Fruit fly (Drosophila melanogaster) Kc167 (cell line): ENCODE measurements around the gene CG9135.

ENCODE experiments used
- Myc ChIP-seq: fragments of >200 bp; optimal IDR thresholded peaks from 2 replicates; lab custom pipeline; 2017; ENCODE audit warnings: missing external identifiers
- Sin3A ChIP-seq: fragments of >200 bp; optimal IDR thresholded peaks from 2 replicates; lab custom pipeline; 2018; ENCODE audit warnings: missing external identifiers
- h ChIP-seq: fragments of >200 bp; optimal IDR thresholded peaks from 3 replicates; lab custom pipeline; 2018; ENCODE audit warnings: missing external identifiers
- insv ChIP-seq: fragments of >200 bp; optimal IDR thresholded peaks from 3 replicates; lab custom pipeline; 2018; ENCODE audit warnings: missing external identifiers
- psq ChIP-seq: fragments of >200 bp; optimal IDR thresholded peaks from 2 replicates; lab custom pipeline; 2017; ENCODE audit warnings: missing external identifiers
- ttk ChIP-seq: sonication (Bioruptor generic); optimal IDR thresholded peaks from 2 replicates; lab custom pipeline; 2017; ENCODE audit warnings: missing external identifiers

CG9135 gene

DNA sequence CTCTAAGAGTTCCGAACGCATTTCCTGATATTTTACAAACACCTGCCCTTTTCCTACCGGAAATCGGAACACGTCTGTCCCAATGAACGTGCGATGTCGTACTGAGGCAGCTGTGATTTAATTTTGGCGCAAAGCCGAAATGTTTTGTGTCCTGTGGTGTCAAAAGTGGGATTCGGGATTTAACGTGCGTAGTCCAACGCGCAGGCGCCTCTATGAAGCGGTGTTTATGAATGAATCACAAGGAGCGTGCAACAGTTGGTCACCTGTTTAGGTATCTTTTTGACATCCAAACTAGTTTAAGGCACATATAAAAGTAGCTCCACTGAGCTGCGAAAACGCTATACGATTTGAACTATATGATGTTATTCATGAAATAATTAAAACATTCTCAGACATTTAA, 16.3 kb upstream of the CG9135 start, which contains the start of gene CG9109:
Gene CG9109, minus strand, starts transcription at position 80 of the 400 bp plus-strand sequence.
- TF ChIP-seq Sin3A (lab: Kevin White, UChicago): no peak

DNA sequence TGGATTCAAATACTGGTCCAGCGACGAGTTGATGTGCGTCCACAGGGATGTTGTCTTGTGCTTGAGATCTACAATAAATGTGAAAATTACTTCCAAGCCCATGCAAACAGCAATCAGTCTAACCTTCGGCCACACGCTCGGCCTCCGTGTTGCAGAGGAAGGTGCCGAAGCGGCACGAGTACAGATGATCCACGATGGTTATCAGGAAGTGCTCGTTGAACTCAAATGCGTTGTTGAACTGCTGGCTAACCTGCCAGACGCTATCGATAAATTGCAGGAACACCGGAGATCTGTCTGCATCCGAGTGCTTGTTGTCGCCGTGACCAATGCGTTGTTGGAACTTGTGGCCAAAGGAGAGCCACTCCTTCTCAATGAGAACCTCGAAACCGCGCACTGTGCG, 15.4 kb upstream of the CG9135 start:
- TF ChIP-seq h (lab: Kevin White, UChicago) (no peak), ttk (no peak)

- TF ChIP-seq Myc (lab: Kevin White, UChicago): no peak
- TF ChIP-seq Sin3A (lab: Kevin White, UChicago): no peak
Observed at dm6 chr2L:6036710-6037109, 13.9 kb upstream of the CG9135 start, which contains the start of gene mtm. TSS of gene mtm (minus strand) at chr2L:6037015.

DNA sequence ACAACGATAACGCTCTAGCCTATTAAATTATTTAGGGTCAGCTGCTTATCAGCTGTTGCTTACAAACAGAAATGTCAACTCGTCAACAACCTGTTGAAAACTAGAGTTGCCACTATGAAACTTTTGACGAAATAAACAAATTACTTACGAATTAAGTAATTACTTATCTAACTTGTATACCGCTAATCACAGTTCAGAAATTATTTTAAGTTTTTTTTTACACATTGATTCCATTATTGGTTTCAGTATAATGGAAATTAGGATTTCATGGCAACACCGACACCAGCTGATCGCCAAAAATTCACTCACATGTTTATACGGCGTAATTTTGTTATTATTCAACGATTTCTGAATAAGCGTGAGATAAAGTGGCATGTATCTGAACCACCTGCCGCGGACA, 12.8 kb upstream of the CG9135 start, which contains the start of the genes CG9117 and CG31643:
Gene CG9117, minus strand, starts transcription at position 73 of the 400 bp plus-strand sequence.
Gene CG31643, plus strand, starts transcription at position 288 of the 400 bp plus-strand sequence.
- TF ChIP-seq Sin3A (lab: Kevin White, UChicago) (no peak), Myc (lab: Kevin White, UChicago) (no peak), ttk (no peak), h (lab: Kevin White, UChicago) (no peak), insv (lab: Kevin White, UChicago) (no peak), psq (lab: Kevin White, UChicago) (no peak)

DNA sequence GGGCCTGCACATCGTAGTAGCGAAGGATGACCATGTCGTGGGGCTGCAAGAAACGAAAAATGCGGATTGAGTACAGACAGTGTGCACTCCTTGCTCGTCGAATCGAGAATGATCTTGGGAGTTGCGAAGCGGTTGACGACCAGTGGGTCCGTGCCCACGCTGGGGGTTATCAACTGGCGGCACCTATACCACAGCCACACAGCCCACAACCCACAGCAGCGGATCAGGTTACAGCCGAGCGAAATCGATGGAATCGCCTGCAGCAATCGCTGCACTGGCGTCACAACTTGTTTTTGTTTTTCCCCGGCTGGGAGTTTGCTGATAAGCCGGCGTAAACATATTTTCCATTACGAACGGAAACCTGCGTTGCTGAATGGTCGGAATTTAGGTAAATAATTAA, 5.1 kb upstream of the CG9135 start:
- no peak for TF ChIP-seq Sin3A (lab: Kevin White, UChicago)
- no peak for TF ChIP-seq ttk
- no peak for TF ChIP-seq h (lab: Kevin White, UChicago)
- no peak for TF ChIP-seq psq (lab: Kevin White, UChicago)
- TF ChIP-seq insv (lab: Kevin White, UChicago): no peak
- TF ChIP-seq Myc (lab: Kevin White, UChicago): no peak

dm6 chr2L:6045972-6046718, 4.5 kb upstream of the CG9135 start, which contains the start of gene Pfas:
TSS of gene Pfas (minus strand) at chr2L:6046050.
- TF ChIP-seq ttk (no peak), Sin3A (lab: Kevin White, UChicago) (no peak), h (lab: Kevin White, UChicago) (no peak), psq (lab: Kevin White, UChicago) (no peak), Myc (lab: Kevin White, UChicago) (no peak), insv (lab: Kevin White, UChicago) (no peak)

DNA sequence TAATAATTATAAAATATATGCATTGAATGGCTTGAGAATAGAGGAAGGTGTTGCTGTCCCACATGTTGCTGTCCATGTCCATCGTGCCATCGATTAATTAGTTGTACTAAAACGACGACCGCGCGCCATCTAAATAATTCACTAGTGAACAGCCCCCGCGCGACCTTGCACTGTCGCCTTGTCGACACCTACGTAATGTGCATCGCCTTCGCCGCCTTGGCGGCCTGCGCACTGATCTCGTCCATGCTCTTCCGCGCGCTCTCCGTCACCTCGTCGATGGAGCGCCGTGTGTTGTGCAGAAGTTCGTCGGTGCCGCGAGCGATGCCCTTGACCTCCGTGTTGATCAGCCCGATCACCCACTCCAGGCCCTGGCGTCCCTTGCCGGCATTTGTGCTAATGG, 3.7 kb upstream of the CG9135 start:
- TF ChIP-seq Sin3A (lab: Kevin White, UChicago) (no peak), h (lab: Kevin White, UChicago) (no peak), psq (lab: Kevin White, UChicago) (no peak), Myc (lab: Kevin White, UChicago) (no peak), insv (lab: Kevin White, UChicago) (no peak), ttk (no peak)

DNA sequence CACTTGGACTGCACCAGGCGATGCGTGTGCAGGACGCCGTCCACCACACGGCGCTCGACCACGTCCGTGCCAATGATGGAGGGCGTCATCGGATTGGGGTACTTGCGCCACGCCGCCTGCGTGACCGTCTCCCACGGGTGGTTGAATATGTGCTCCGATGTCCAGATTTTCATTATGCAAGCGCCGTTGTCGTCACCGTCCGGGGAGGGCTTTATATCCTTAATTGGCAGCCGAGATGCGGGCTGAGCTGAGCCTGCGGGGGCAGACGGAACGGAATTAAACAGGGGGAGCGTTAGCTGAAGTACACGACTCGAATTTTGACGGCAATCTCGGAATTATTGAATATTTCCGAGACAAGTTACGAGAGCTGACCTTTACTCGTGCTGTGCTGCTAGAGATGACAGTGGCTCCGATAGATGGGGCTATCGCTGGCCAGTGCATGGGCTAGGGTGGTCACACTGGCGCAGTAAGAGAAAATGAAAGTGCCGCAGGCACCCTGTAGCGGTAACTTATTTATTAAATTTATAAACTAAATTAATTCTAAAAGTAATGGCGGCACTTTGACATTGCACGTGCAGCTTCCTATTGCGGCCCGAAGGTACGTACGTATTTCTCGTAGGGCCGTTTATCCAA, 3.0 kb upstream of the CG9135 start, which contains the start of gene IPIP:
Gene IPIP, plus strand, starts transcription at position 475 of the 633 bp plus-strand sequence.
- no peak for TF ChIP-seq psq (lab: Kevin White, UChicago)

dm6 chr2L:6048542-6048941, 2.1 kb upstream of the CG9135 start, which contains the start of the genes CG34179 and slmo:
TSS of gene CG34179 (minus strand) at chr2L:6048706.
TSS of gene slmo (minus strand) at chr2L:6048706.
- TF ChIP-seq insv (lab: Kevin White, UChicago): no peak
- no peak for TF ChIP-seq ttk
- TF ChIP-seq psq (lab: Kevin White, UChicago): no peak
- no peak for TF ChIP-seq Myc (lab: Kevin White, UChicago)
- TF ChIP-seq Sin3A (lab: Kevin White, UChicago): no peak
- TF ChIP-seq h (lab: Kevin White, UChicago): no peak

DNA sequence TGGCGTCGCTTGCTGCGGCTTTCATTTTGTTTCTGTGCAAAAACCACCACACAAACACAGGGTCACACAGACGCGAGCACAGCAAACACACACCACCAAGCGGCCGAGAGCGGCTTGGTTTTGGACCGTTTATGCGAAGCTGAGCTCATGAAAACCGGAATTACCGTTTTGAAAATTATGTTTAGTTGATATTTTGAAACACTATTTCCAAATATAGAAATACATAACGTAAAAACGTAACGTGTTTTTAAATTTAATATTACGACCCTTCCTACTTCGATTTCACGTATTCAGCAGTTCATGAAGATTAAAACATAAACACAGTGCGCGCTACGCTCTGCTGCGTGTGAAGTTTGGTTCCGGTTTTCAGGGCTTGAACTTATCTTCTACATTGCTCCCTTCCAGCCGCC, 617 bp downstream of the CG9135 start:
- TF ChIP-seq ttk (no peak), psq (lab: Kevin White, UChicago) (no peak), Sin3A (lab: Kevin White, UChicago) (no peak), insv (lab: Kevin White, UChicago) (no peak), h (lab: Kevin White, UChicago) (no peak), Myc (lab: Kevin White, UChicago) (no peak)

- TF ChIP-seq ttk (no peak), Myc (lab: Kevin White, UChicago) (no peak), insv (lab: Kevin White, UChicago) (no peak), Sin3A (lab: Kevin White, UChicago) (no peak), psq (lab: Kevin White, UChicago) (no peak), h (lab: Kevin White, UChicago) (no peak)
Observed at dm6 chr2L:6053874-6054469, 3.4 kb downstream of the CG9135 start, which contains the start of gene CG13995. TSS of gene CG13995 (plus strand) at chr2L:6054302.

DNA sequence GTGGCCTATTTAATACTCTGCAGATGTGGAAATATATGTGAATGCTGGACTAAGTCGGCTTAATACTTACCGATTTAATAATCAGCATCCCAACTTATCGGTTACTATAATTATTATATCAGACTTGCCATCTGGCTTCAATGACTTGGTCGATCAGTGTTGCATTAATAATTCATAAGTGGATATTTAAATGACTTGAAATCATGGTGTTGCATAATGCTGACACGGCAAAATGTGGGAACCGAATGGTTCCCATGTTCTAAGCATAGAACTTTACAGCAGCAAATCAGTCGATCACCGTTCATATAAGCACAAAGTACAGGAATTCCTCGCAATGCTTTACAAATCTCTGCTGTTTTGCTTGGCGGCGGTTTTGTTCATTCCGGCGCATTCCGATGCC, 9.6 kb downstream of the CG9135 start, which contains the start of gene CG34180:
Gene CG34180, plus strand, starts transcription at position 301 of the 400 bp plus-strand sequence.
- TF ChIP-seq h (lab: Kevin White, UChicago) (no peak), ttk (no peak), psq (lab: Kevin White, UChicago) (no peak), Myc (lab: Kevin White, UChicago) (no peak), insv (lab: Kevin White, UChicago) (no peak), Sin3A (lab: Kevin White, UChicago) (no peak)
